Fruit fly (Drosophila melanogaster) whole organism, embryonic: ENCODE results near the gene 14-3-3epsilon.

Experiments used
- Atf3 ChIP-seq: fragments of 200-800 bp; sonication (Bioruptor generic); optimal IDR thresholded peaks from 3 replicates; lab custom pipeline; 2016; ENCODE audit warnings: missing biosample characterization, missing genetic modification characterization
- Awh ChIP-seq: fragments of 200-800 bp; sonication (Bioruptor generic); IDR thresholded peaks from 2 replicates; pipeline ENCODE4, ENCODE4 v1.3.6; 2022; ENCODE audit warnings: missing biosample characterization, missing genetic modification characterization
- CG10274 ChIP-seq: fragments of 200-800 bp; sonication (Bioruptor generic); optimal IDR thresholded peaks from 3 replicates; lab custom pipeline; 2017; ENCODE audit warnings: missing biosample characterization, mild to moderate bottlenecking, missing genetic modification characterization
- CG10366 ChIP-seq: fragments of 200-800 bp; sonication (Bioruptor generic); IDR thresholded peaks from 2 replicates; pipeline ENCODE4 v1.3.6; 2022; ENCODE audit warnings: missing biosample characterization, missing genetic modification characterization
- CG13424 ChIP-seq: fragments of 200-800 bp; sonication (Bioruptor generic); optimal IDR thresholded peaks from 2 replicates; lab custom pipeline; 2019; ENCODE audit warnings: missing biosample characterization, mild to moderate bottlenecking, missing genetic modification characterization, moderate library complexity
- CG1602 ChIP-seq: fragments of 200-800 bp; sonication (Bioruptor generic); optimal IDR thresholded peaks from 3 replicates; lab custom pipeline; 2016; ENCODE audit warnings: missing biosample characterization, missing genetic modification characterization
- CG18619 ChIP-seq: fragments of 200-800 bp; sonication (Bioruptor generic); optimal IDR thresholded peaks from 3 replicates; lab custom pipeline; 2017; ENCODE audit warnings: missing biosample characterization, mild to moderate bottlenecking, missing genetic modification characterization
- CG2199 ChIP-seq: fragments of 200-800 bp; sonication (Bioruptor generic); IDR thresholded peaks from 3 replicates; pipeline ENCODE4 v1.3.6; 2022; ENCODE audit warnings: missing biosample characterization, missing genetic modification characterization
- CG3281 ChIP-seq: fragments of 200-800 bp; sonication (Bioruptor generic); optimal IDR thresholded peaks from 3 replicates; lab custom pipeline; 2017; ENCODE audit warnings: missing biosample characterization, mild to moderate bottlenecking, missing genetic modification characterization
- CG3407 ChIP-seq: fragments of 200-800 bp; sonication (Bioruptor generic); optimal IDR thresholded peaks from 2 replicates; lab custom pipeline; 2018; ENCODE audit warnings: missing biosample characterization, mild to moderate bottlenecking, missing genetic modification characterization
- CG34376 ChIP-seq: fragments of 200-800 bp; sonication (Bioruptor generic); optimal IDR thresholded peaks from 2 replicates; lab custom pipeline; 2018; ENCODE audit warnings: missing biosample characterization, mild to moderate bottlenecking, missing genetic modification characterization
- CG4328 ChIP-seq: fragments of 200-800 bp; sonication (Bioruptor generic); optimal IDR thresholded peaks from 3 replicates; lab custom pipeline; 2017; ENCODE audit warnings: missing biosample characterization, missing genetic modification reagents, missing genetic modification characterization
- CG4730 ChIP-seq: fragments of 200-800 bp; sonication (Bioruptor generic); IDR thresholded peaks from 2 replicates; pipeline ENCODE4 v1.3.6; 2022; ENCODE audit warnings: missing biosample characterization, missing genetic modification characterization
- CG6254 ChIP-seq: fragments of 200-800 bp; sonication (Bioruptor generic); optimal IDR thresholded peaks from 3 replicates; lab custom pipeline; 2017; ENCODE audit warnings: mild to moderate bottlenecking, missing biosample characterization, missing genetic modification reagents, missing genetic modification characterization
- CG6689 ChIP-seq: fragments of 200-800 bp; sonication (Bioruptor generic); IDR thresholded peaks from 2 replicates; pipeline ENCODE4 v1.3.6; 2022; ENCODE audit warnings: missing biosample characterization, missing genetic modification characterization
- CG6854 ChIP-seq: fragments of 200-800 bp; sonication (Bioruptor generic); optimal IDR thresholded peaks from 3 replicates; lab custom pipeline; 2017; ENCODE audit warnings: missing biosample characterization, mild to moderate bottlenecking, missing genetic modification characterization
- CG7357 ChIP-seq: fragments of 200-800 bp; sonication (Bioruptor generic); IDR thresholded peaks from 3 replicates; pipeline ENCODE4 v1.3.6; 2022; ENCODE audit warnings: missing biosample characterization, missing genetic modification characterization
- CG7786 ChIP-seq: fragments of 200-800 bp; sonication (Bioruptor generic); optimal IDR thresholded peaks from 2 replicates; lab custom pipeline; 2016; ENCODE audit warnings: missing biosample characterization, missing genetic modification characterization
- CG8359 ChIP-seq: fragments of 200-800 bp; sonication (Bioruptor generic); optimal IDR thresholded peaks from 2 replicates; lab custom pipeline; 2017; ENCODE audit warnings: missing biosample characterization, mild to moderate bottlenecking, missing genetic modification characterization, borderline replicate concordance
- CG9609 ChIP-seq: fragments of 200-800 bp; sonication (Bioruptor generic); optimal IDR thresholded peaks from 3 replicates; lab custom pipeline; 2016; ENCODE audit warnings: missing biosample characterization, missing genetic modification characterization
- CG9727 ChIP-seq: fragments of 200-800 bp; sonication (Bioruptor generic); optimal IDR thresholded peaks from 3 replicates; lab custom pipeline; 2017; ENCODE audit warnings: missing biosample characterization, mild to moderate bottlenecking, missing genetic modification characterization
- CG9876 ChIP-seq: fragments of 200-800 bp; sonication (Bioruptor generic); optimal IDR thresholded peaks from 2 replicates; lab custom pipeline; 2016; ENCODE audit warnings: missing biosample characterization, missing genetic modification characterization
- CG9932 ChIP-seq: fragments of 200-800 bp; sonication (Bioruptor generic); IDR thresholded peaks from 2 replicates; pipeline ENCODE4 v1.3.6; 2022; ENCODE audit warnings: missing biosample characterization, missing genetic modification characterization
- HHEX ChIP-seq: fragments of 200-800 bp; sonication (Bioruptor generic); optimal IDR thresholded peaks from 3 replicates; lab custom pipeline; 2017; ENCODE audit warnings: missing biosample characterization, mild to moderate bottlenecking, missing genetic modification characterization, missing genetic modification reagents
- HmgZ ChIP-seq: fragments of 200-800 bp; sonication (Bioruptor generic); optimal IDR thresholded peaks from 2 replicates; lab custom pipeline; 2018; ENCODE audit warnings: missing biosample characterization, mild to moderate bottlenecking, missing genetic modification characterization
- Hmr ChIP-seq: fragments of 200-800 bp; sonication (Bioruptor generic); optimal IDR thresholded peaks from 3 replicates; lab custom pipeline; 2017; ENCODE audit warnings: mild to moderate bottlenecking, missing biosample characterization, missing genetic modification reagents, missing genetic modification characterization
- Hr39 ChIP-seq: fragments of >200 bp; optimal IDR thresholded peaks from 2 replicates; lab custom pipeline; 2017
- MESR4 ChIP-seq: fragments of 200-800 bp; sonication (Bioruptor generic); optimal IDR thresholded peaks from 2 replicates; lab custom pipeline; 2018; ENCODE audit warnings: missing biosample characterization, mild to moderate bottlenecking, missing genetic modification characterization, moderate library complexity
- Med ChIP-seq: fragments of 200-800 bp; sonication (Bioruptor generic); peaks from one replicate; lab custom pipeline; 2016; ENCODE audit warnings: missing biosample characterization, missing genetic modification characterization, mild to moderate bottlenecking, inconsistent platforms, moderate library complexity
- Optix ChIP-seq: fragments of 200-800 bp; sonication (Bioruptor generic); IDR thresholded peaks from 3 replicates; pipeline ENCODE4 v1.3.6; 2022; ENCODE audit warnings: missing biosample characterization, missing genetic modification characterization
- Pdp1 ChIP-seq, 2 experiments: fragments of 200-800 bp; sonication (Bioruptor generic); optimal IDR thresholded peaks; 3 replicates each; lab custom pipeline; 2016; ENCODE audit warnings: missing biosample characterization in 2 of 2, missing genetic modification characterization in 2 of 2, mild to moderate bottlenecking in 1 of 2, moderate library complexity in 1 of 2
- Trl ChIP-seq, 3 experiments: fragments of >200 bp in 2 of 3; fragments of 200-800 bp in 1 of 3; sonication (Bioruptor generic) in 1 of 3; optimal IDR thresholded peaks; 2 replicates in 1 of 3; 3 replicates in 2 of 3; lab custom pipeline; 2016 to 2017; ENCODE audit warnings: missing biosample characterization in 1 of 3, missing genetic modification characterization in 1 of 3
- bcd ChIP-seq: fragments of 200-800 bp; sonication (Bioruptor generic); optimal IDR thresholded peaks from 2 replicates; lab custom pipeline; 2017; ENCODE audit warnings: missing biosample characterization, mild to moderate bottlenecking, missing genetic modification characterization
- chinmo ChIP-seq: fragments of 200-800 bp; sonication (Bioruptor generic); IDR thresholded peaks from 4 replicates; pipeline ENCODE4 v1.3.6; 2022; ENCODE audit warnings: missing biosample characterization, missing genetic modification characterization; ENCODE audit not compliant: partially characterized antibody
- exex ChIP-seq: fragments of 200-800 bp; sonication (Bioruptor generic); optimal IDR thresholded peaks from 4 replicates; lab custom pipeline; 2018; ENCODE audit warnings: missing biosample characterization, mild to moderate bottlenecking, missing genetic modification characterization, moderate library complexity
- her ChIP-seq: fragments of 200-800 bp; sonication (Bioruptor generic); optimal IDR thresholded peaks from 2 replicates; lab custom pipeline; 2016; ENCODE audit warnings: missing biosample characterization, missing genetic modification characterization
- lab ChIP-seq: fragments of 200-800 bp; sonication (Bioruptor generic); optimal IDR thresholded peaks from 3 replicates; lab custom pipeline; 2017; ENCODE audit warnings: missing biosample characterization, missing genetic modification characterization, mild to moderate bottlenecking, moderate library complexity, missing genetic modification reagents
- lmd ChIP-seq: fragments of 200-800 bp; sonication (Bioruptor generic); IDR thresholded peaks from 2 replicates; pipeline ENCODE4 v1.3.6; 2022; ENCODE audit warnings: missing biosample characterization, missing genetic modification characterization
- mirr ChIP-seq: fragments of 200-800 bp; sonication (Bioruptor generic); optimal IDR thresholded peaks from 3 replicates; lab custom pipeline; 2018; ENCODE audit warnings: missing biosample characterization, mild to moderate bottlenecking, missing genetic modification characterization
- org-1 ChIP-seq: fragments of 200-800 bp; sonication (Bioruptor generic); optimal IDR thresholded peaks from 2 replicates; lab custom pipeline; 2017; ENCODE audit warnings: missing biosample characterization, missing genetic modification characterization
- pros ChIP-seq: fragments of 200-800 bp; sonication (Bioruptor generic); optimal IDR thresholded peaks from 3 replicates; lab custom pipeline; 2019; ENCODE audit warnings: missing biosample characterization, mild to moderate bottlenecking, missing genetic modification characterization, moderate library complexity
- pzg ChIP-seq: fragments of 200-800 bp; sonication (Bioruptor generic); optimal IDR thresholded peaks from 3 replicates; lab custom pipeline; 2018; ENCODE audit warnings: missing biosample characterization, mild to moderate bottlenecking, missing genetic modification characterization, moderate library complexity
- repo ChIP-seq: fragments of 200-800 bp; sonication (Bioruptor generic); optimal IDR thresholded peaks from 2 replicates; lab custom pipeline; 2016; ENCODE audit warnings: missing biosample characterization, missing genetic modification characterization
- rib ChIP-seq: fragments of 200-800 bp; sonication (Bioruptor generic); IDR thresholded peaks from 2 replicates; pipeline ENCODE4 v1.3.6; 2022; ENCODE audit warnings: missing biosample characterization, missing genetic modification characterization
- ro ChIP-seq: fragments of 200-800 bp; sonication (Bioruptor generic); IDR thresholded peaks from 2 replicates; pipeline ENCODE4 v1.3.6; 2022; ENCODE audit warnings: missing biosample characterization, missing genetic modification characterization
- shn ChIP-seq: fragments of 200-800 bp; sonication (Bioruptor generic); optimal IDR thresholded peaks from 3 replicates; lab custom pipeline; 2016; ENCODE audit warnings: missing biosample characterization, missing genetic modification characterization
- stwl ChIP-seq: fragments of 200-800 bp; sonication (Bioruptor generic); optimal IDR thresholded peaks from 3 replicates; lab custom pipeline; 2018; ENCODE audit warnings: missing biosample characterization, mild to moderate bottlenecking, missing genetic modification characterization, moderate library complexity
- sug ChIP-seq: fragments of 200-800 bp; optimal IDR thresholded peaks from 2 replicates; lab custom pipeline; 2019; ENCODE audit warnings: missing biosample characterization, mild to moderate bottlenecking, missing genetic modification characterization, moderate library complexity

Gene 14-3-3epsilon

dm6 chr3R:18276688-18277087, 34.4 kb downstream of the 14-3-3epsilon start:
- no peak for TF ChIP-seq rib (GFP tag; lab: Robert Waterston, UW)
- no peak for TF ChIP-seq stwl (tag; lab: Kevin White, UChicago)
- no peak for TF ChIP-seq CG3281
- no peak for TF ChIP-seq Atf3 (GFP tag; lab: Kevin White, UChicago)
- no peak for TF ChIP-seq CG9876 (GFP tag; lab: Kevin White, UChicago)
- TF ChIP-seq CG34376: no peak
- TF ChIP-seq CG9727 (GFP tag; lab: Kevin White, UChicago): no peak
- peak in 1 of 2 experiments; percentile 87 for TF ChIP-seq Pdp1 (GFP tag; optimal IDR thresholded peaks at IDR 0.05; lab: Kevin White, UChicago)
- 0 out of 4 replicates have a peak, but pooled peaks have one; percentile 9 for TF ChIP-seq chinmo (GFP tag; lab: Robert Waterston, UW)
- TF ChIP-seq CG10274: peak; percentile 68
- no peak for TF ChIP-seq HmgZ (tag; lab: Kevin White, UChicago)
- no peak for TF ChIP-seq ro (GFP tag; lab: Robert Waterston, UW)

DNA sequence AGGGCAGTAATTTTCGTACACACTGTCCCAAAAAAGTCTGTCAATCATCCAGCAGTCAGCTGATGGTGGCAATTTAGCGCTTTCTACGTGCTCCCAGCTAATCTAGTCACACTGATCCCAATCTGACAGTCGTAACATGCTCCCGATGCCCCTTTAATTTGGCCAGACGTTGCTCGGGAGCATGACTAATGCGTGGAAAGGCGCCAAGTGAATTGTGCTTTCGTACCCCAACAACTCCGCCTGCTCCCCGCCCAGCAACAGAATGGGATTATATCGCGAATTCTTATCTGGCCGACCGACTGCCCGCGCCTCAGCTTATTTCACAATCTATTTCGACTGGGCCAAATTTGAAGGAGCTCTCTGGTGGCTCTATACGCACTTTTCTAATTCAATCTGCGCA, 35.1 kb downstream of the 14-3-3epsilon start:
- no peak for TF ChIP-seq bcd (GFP tag; lab: Kevin White, UChicago)
- peak; percentile 13 for TF ChIP-seq exex (tag; lab: Kevin White, UChicago)
- TF ChIP-seq Med (GFP tag; lab: Kevin White, UChicago): peak; percentile 54
- peak; percentile 50 for TF ChIP-seq sug
- TF ChIP-seq CG6689 (GFP tag; lab: Robert Waterston, UW): no peak
- peak; percentile 9 for TF ChIP-seq mirr (GFP tag; lab: Kevin White, UChicago)

DNA sequence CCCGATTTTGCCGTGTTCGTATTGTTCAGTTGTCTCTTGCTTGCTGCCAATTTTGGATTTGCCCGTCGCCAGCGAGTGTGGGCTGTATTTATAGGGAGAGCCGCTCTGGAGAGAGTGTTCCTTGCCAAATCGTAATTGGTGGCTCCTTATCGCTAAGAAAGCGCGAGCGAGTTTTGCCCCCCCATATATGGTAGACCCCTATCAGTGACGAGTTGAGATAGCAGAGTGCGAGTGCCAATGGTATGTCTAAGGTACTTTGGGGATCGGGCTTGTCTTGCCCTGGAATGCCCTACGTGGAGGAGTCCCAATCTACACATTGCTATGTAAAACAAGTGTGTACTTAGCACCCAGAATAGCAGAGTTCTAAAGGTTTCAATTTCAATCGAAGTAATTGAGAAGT, 37.2 kb downstream of the 14-3-3epsilon start, which contains the start of gene CG7142:
TSS of gene CG7142 (minus strand) at position 29 of the 400 bp plus-strand sequence.
- TF ChIP-seq CG13424 (tag; lab: Kevin White, UChicago) (no peak), sug (peak; percentile 91), Trl (optimal IDR thresholded peaks at IDR 0.05; lab: Kevin White, UChicago) (peak in 1 of 2 experiments; percentile 4), Trl (GFP tag; optimal IDR thresholded peaks at IDR 0.05; lab: Kevin White, UChicago) (no peak), CG4328 (GFP tag; lab: Kevin White, UChicago) (no peak), CG7786 (GFP tag; lab: Kevin White, UChicago) (no peak), CG8359 (no peak), CG6254 (GFP tag; lab: Kevin White, UChicago) (no peak), CG18619 (GFP tag; lab: Kevin White, UChicago) (no peak), CG9932 (no peak), lmd (GFP tag; lab: Robert Waterston, UW) (no peak), CG7357 (no peak), pzg (no peak), Awh (GFP tag; lab: Robert Waterston, UW) (no peak), HHEX (GFP tag; lab: Kevin White, UChicago) (no peak), pros (GFP tag; lab: Kevin White, UChicago) (no peak), CG9609 (GFP tag; lab: Kevin White, UChicago) (no peak), CG10366 (GFP tag; lab: Robert Waterston, UW) (no peak), exex (tag; lab: Kevin White, UChicago) (peak; percentile 56), Hr39 (lab: Kevin White, UChicago) (no peak), CG4730 (GFP tag; lab: Robert Waterston, UW) (no peak), org-1 (no peak), MESR4 (GFP tag; lab: Kevin White, UChicago) (no peak), repo (no peak), lab (peak; percentile 5), Optix (GFP tag; lab: Robert Waterston, UW) (no peak), CG2199 (GFP tag; lab: Robert Waterston, UW) (no peak), CG6854 (GFP tag; lab: Kevin White, UChicago) (no peak), CG1602 (GFP tag; lab: Kevin White, UChicago) (no peak), CG3407 (GFP tag; lab: Kevin White, UChicago) (no peak), shn (GFP tag; lab: Kevin White, UChicago) (no peak), her (no peak), Hmr (peak; percentile 21)
